Comparison of ENCODE assay signal across 4 fruit fly cellular contexts in genomic region chr3R:31701934-31702333, dm6.
TF ChIP-seq lines count a peak whose summit lies in the region.

No protein-coding gene starts in this region.

- no peak for TF ChIP-seq CTCF in whole organism, embryonic (GFP tag; optimal IDR thresholded peaks at IDR 0.05; lab: Kevin White, UChicago)

TF ChIP-seq in whole organism, embryonic, 481 proteins besides CTCF, POLR2A, EP300 and RAD21:
- peak; percentile 41 for TF ChIP-seq nom (GFP tag; optimal IDR thresholded peaks at IDR 0.05; lab: Kevin White, UChicago)
- TF ChIP-seq lbe (GFP tag; optimal IDR thresholded peaks at IDR 0.05; lab: Kevin White, UChicago), result peak; percentile 23
- TF ChIP-seq tll (GFP tag; optimal IDR thresholded peaks at IDR 0.05; lab: Kevin White, UChicago), result peak in 1 of 2 experiments; percentile 41
- no peak for TF ChIP-seq Atf3 (GFP tag; optimal IDR thresholded peaks at IDR 0.05; lab: Kevin White, UChicago)
- TF ChIP-seq pros (GFP tag; optimal IDR thresholded peaks at IDR 0.05; lab: Kevin White, UChicago), result peak; percentile 32
- TF ChIP-seq psq (GFP tag; optimal IDR thresholded peaks at IDR 0.05; lab: Kevin White, UChicago), result no peak
- no peak for TF ChIP-seq CG7745 (tag; optimal IDR thresholded peaks at IDR 0.05; lab: Kevin White, UChicago)
- no peak for TF ChIP-seq wor (GFP tag; IDR thresholded peaks at IDR 0.05; lab: Robert Waterston, UW)

TF ChIP-seq in whole organism, prepupa, 60 proteins besides CTCF, POLR2A, EP300 and RAD21:
- TF ChIP-seq CG6808 (GFP tag; optimal IDR thresholded peaks at IDR 0.05; lab: Kevin White, UChicago), result peak; percentile 8
- TF ChIP-seq spab (GFP tag; optimal IDR thresholded peaks at IDR 0.05; lab: Kevin White, UChicago), result no peak
- TF ChIP-seq Eip78C (GFP tag; lab: Kevin White, UChicago), result peak; percentile 66
- no peak for TF ChIP-seq CG11902 (GFP tag; optimal IDR thresholded peaks at IDR 0.05; lab: Kevin White, UChicago)
- peak; percentile 50 for TF ChIP-seq CG6854 (GFP tag; optimal IDR thresholded peaks at IDR 0.05; lab: Kevin White, UChicago)
- 0 out of 3 replicates have a peak, but pooled peaks have one; percentile 8 for TF ChIP-seq CG6163 (GFP tag; IDR thresholded peaks at IDR 0.05; lab: Robert Waterston, UW)
- TF ChIP-seq vri (GFP tag; optimal IDR thresholded peaks at IDR 0.05; lab: Kevin White, UChicago), result peak; percentile 39
- TF ChIP-seq ss (GFP tag; optimal IDR thresholded peaks at IDR 0.05; lab: Kevin White, UChicago), result peak; percentile 40 to 53
- TF ChIP-seq CG1621 (tag; optimal IDR thresholded peaks at IDR 0.05; lab: Kevin White, UChicago), result peak; percentile 44
- no peak for TF ChIP-seq CG10669 (GFP tag; optimal IDR thresholded peaks at IDR 0.05; lab: Kevin White, UChicago)
- peak; percentile 2 for TF ChIP-seq svp (GFP tag; lab: Kevin White, UChicago)
- peak; percentile 11 for TF ChIP-seq net (GFP tag; optimal IDR thresholded peaks at IDR 0.05; lab: Kevin White, UChicago)
- TF ChIP-seq dsx (GFP tag; optimal IDR thresholded peaks at IDR 0.05; lab: Kevin White, UChicago; ENCODE audit: poor library complexity, severe bottlenecking), result peak; percentile 56

TF ChIP-seq in whole organism, pupa, 21 proteins besides CTCF, POLR2A, EP300 and RAD21:
- no peak for TF ChIP-seq CG8301 (tag; optimal IDR thresholded peaks at IDR 0.05; lab: Kevin White, UChicago)
- TF ChIP-seq Snoo (tag; optimal IDR thresholded peaks at IDR 0.05; lab: Kevin White, UChicago), result no peak
- no peak for TF ChIP-seq CG17806 (tag; optimal IDR thresholded peaks at IDR 0.05; lab: Kevin White, UChicago)
- no peak for TF ChIP-seq rn (GFP tag; IDR thresholded peaks at IDR 0.05; lab: Robert Waterston, UW)
- peak; percentile 54 for TF ChIP-seq EcR (GFP tag; optimal IDR thresholded peaks at IDR 0.05; lab: Kevin White, UChicago)
- no peak for TF ChIP-seq CG10348 (GFP tag; IDR thresholded peaks at IDR 0.05; lab: Robert Waterston, UW)
- TF ChIP-seq CG32121 (GFP tag; IDR thresholded peaks at IDR 0.05; lab: Robert Waterston, UW), result no peak
- TF ChIP-seq Ets98B (GFP tag; IDR thresholded peaks at IDR 0.05; lab: Robert Waterston, UW), result no peak
- TF ChIP-seq CG13204 (GFP tag; optimal IDR thresholded peaks at IDR 0.05; lab: Kevin White, UChicago), result no peak
- TF ChIP-seq CG14655 (GFP tag; optimal IDR thresholded peaks at IDR 0.05; lab: Kevin White, UChicago), result no peak
- TF ChIP-seq CG4496 (GFP tag; IDR thresholded peaks at IDR 0.05; lab: Robert Waterston, UW), result peak; percentile 77; the same call in 2 of the 3 replicates
- no peak for TF ChIP-seq CG9948 (tag; optimal IDR thresholded peaks at IDR 0.05; lab: Kevin White, UChicago)
- TF ChIP-seq gl (tag; optimal IDR thresholded peaks at IDR 0.05; lab: Kevin White, UChicago), result peak; percentile 29

TF ChIP-seq in whole organism, wandering third instar larva, 38 proteins besides CTCF, POLR2A, EP300 and RAD21:
- TF ChIP-seq Rel (GFP tag; optimal IDR thresholded peaks at IDR 0.05; lab: Kevin White, UChicago), result no peak
- peak; percentile 39 for TF ChIP-seq Rel (tag; optimal IDR thresholded peaks at IDR 0.05; lab: Kevin White, UChicago)
- peak; percentile 12 for TF ChIP-seq HLH106 (tag; optimal IDR thresholded peaks at IDR 0.05; lab: Kevin White, UChicago)
- TF ChIP-seq foxo (GFP tag; optimal IDR thresholded peaks at IDR 0.05; lab: Kevin White, UChicago), result peak in 1 of 2 experiments; percentile 2
- TF ChIP-seq Dif (GFP tag; optimal IDR thresholded peaks at IDR 0.05; lab: Kevin White, UChicago; ENCODE audit: partially characterized antibody), result peak; percentile 27
- no peak for TF ChIP-seq Myc (optimal IDR thresholded peaks at IDR 0.05; lab: Kevin White, UChicago)
- peak; percentile 66 for TF ChIP-seq fru (GFP tag; optimal IDR thresholded peaks at IDR 0.05; lab: Kevin White, UChicago)
- no peak for TF ChIP-seq CG32264 (GFP tag; optimal IDR thresholded peaks at IDR 0.05; lab: Kevin White, UChicago)
- no peak for TF ChIP-seq sv (GFP tag; optimal IDR thresholded peaks at IDR 0.05; lab: Kevin White, UChicago)
- no peak for TF ChIP-seq tai (GFP tag; optimal IDR thresholded peaks at IDR 0.05; lab: Kevin White, UChicago)
- TF ChIP-seq psq (GFP tag; optimal IDR thresholded peaks at IDR 0.05; lab: Kevin White, UChicago), result peak; percentile 29
- TF ChIP-seq CrebA (GFP tag; optimal IDR thresholded peaks at IDR 0.05; lab: Kevin White, UChicago; ENCODE audit: borderline replicate concordance), result no peak
- no peak for TF ChIP-seq Abd-B (GFP tag; optimal IDR thresholded peaks at IDR 0.05; lab: Kevin White, UChicago)
- TF ChIP-seq Sp1 (GFP tag; optimal IDR thresholded peaks at IDR 0.05; lab: Kevin White, UChicago), result peak; percentile 49
- no peak for TF ChIP-seq sage (GFP tag; optimal IDR thresholded peaks at IDR 0.05; lab: Kevin White, UChicago)
- TF ChIP-seq N (GFP tag; optimal IDR thresholded peaks at IDR 0.05; lab: Kevin White, UChicago), result no peak
- TF ChIP-seq brk (GFP tag; optimal IDR thresholded peaks at IDR 0.05; lab: Kevin White, UChicago), result peak; percentile 30
- peak; percentile 27 for TF ChIP-seq Hr83 (GFP tag; optimal IDR thresholded peaks at IDR 0.05; lab: Kevin White, UChicago; ENCODE audit: poor library complexity, severe bottlenecking)
- TF ChIP-seq Hr78 (GFP tag; optimal IDR thresholded peaks at IDR 0.05; lab: Kevin White, UChicago), result no peak
- no peak for TF ChIP-seq dmrt93B (GFP tag; optimal IDR thresholded peaks at IDR 0.05; lab: Kevin White, UChicago)
- peak; percentile 47 for TF ChIP-seq Vsx2 (GFP tag; optimal IDR thresholded peaks at IDR 0.05; lab: Kevin White, UChicago; ENCODE audit: partially characterized antibody)
- no peak for TF ChIP-seq rgr (GFP tag; optimal IDR thresholded peaks at IDR 0.05; lab: Kevin White, UChicago)
- no peak for TF ChIP-seq ey (GFP tag; optimal IDR thresholded peaks at IDR 0.05; lab: Kevin White, UChicago)
- no peak for TF ChIP-seq Jra (GFP tag; optimal IDR thresholded peaks at IDR 0.05; lab: Kevin White, UChicago)
- no peak for TF ChIP-seq dl (GFP tag; optimal IDR thresholded peaks at IDR 0.05; lab: Kevin White, UChicago; ENCODE audit: insufficient read depth in 1 of 2, partially characterized antibody in 2 of 2)
- TF ChIP-seq Mio (GFP tag; optimal IDR thresholded peaks at IDR 0.05; lab: Kevin White, UChicago), result no peak
- no peak for TF ChIP-seq Hnf4 (GFP tag; optimal IDR thresholded peaks at IDR 0.05; lab: Kevin White, UChicago)
- TF ChIP-seq jim (GFP tag; optimal IDR thresholded peaks at IDR 0.05; lab: Kevin White, UChicago), result no peak
- peak; percentile 16 for TF ChIP-seq CG9705 (GFP tag; optimal IDR thresholded peaks at IDR 0.05; lab: Kevin White, UChicago)
- peak; percentile 14 for TF ChIP-seq h (GFP tag; optimal IDR thresholded peaks at IDR 0.05; lab: Kevin White, UChicago)
- no peak for TF ChIP-seq usp (GFP tag; optimal IDR thresholded peaks at IDR 0.05; lab: Kevin White, UChicago)
- no peak for TF ChIP-seq woc (GFP tag; optimal IDR thresholded peaks at IDR 0.05; lab: Kevin White, UChicago)
- no peak for TF ChIP-seq pan (optimal IDR thresholded peaks at IDR 0.05; lab: Kevin White, UChicago)
- TF ChIP-seq br (GFP tag; optimal IDR thresholded peaks at IDR 0.05; lab: Kevin White, UChicago), result no peak
- no peak for TF ChIP-seq dsf (GFP tag; optimal IDR thresholded peaks at IDR 0.05; lab: Kevin White, UChicago; ENCODE audit: borderline replicate concordance)
- no peak for TF ChIP-seq OdsH (GFP tag; optimal IDR thresholded peaks at IDR 0.05; lab: Kevin White, UChicago)
- TF ChIP-seq lola (GFP tag; optimal IDR thresholded peaks at IDR 0.05; lab: Kevin White, UChicago), result no peak
- TF ChIP-seq Dfd (GFP tag; optimal IDR thresholded peaks at IDR 0.05; lab: Kevin White, UChicago), result no peak
- no peak for TF ChIP-seq GATAd (GFP tag; optimal IDR thresholded peaks at IDR 0.05; lab: Kevin White, UChicago)

Comparison
In these comparisons a context has a peak if more than half of its experiments do, and no peak if none do; other contexts are left out.
1. Of the 7 proteins assayed by ChIP-seq in both whole organism, embryonic and whole organism, prepupa: peak only in whole organism, embryonic: none; only in whole organism, prepupa: CG6854; in both: none; in neither: 6.